Fruit fly (Drosophila melanogaster): Measurements from ENCODE around the gene usp.

usp gene

DNA sequence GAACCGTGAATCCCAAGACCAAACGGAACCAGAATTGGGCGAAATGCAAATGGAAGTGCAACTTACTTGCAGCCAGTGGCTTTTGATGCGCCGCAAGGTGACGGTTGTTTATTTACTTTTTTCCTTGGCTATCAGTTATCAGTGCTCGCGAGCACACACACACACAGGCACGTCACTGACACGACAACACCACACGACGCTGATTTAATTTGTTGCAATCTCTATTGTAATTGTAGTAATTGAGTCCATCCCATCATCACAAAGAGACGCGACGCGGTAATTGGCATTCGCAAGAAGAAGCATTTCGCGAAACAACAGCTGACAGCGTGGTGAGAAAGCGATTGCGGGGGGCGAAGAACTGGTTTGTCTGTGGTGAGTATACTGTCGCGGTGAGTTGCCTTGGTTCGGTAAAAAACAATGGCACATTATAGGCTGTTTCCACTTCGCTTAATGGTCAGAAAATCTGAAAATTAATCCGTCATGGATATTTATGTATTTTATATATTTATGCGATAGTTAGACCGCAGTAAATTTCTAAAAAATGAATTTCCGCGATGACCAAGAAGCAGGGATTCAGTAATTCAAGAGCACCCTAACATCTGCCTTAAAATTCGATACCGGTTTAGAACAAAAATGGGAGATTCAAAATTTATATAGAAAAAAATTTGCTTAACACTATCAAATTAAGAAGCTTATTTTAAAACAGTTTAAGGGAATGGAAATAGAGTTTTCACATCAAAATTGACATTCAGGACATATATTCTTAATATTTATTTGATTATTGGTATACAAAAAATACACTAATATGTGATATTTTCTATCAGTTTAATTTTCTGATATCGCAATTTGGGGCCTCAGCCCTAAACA is at the start of gene usp, which contains the start of gene Actn:
usp (minus strand) TSS at position 331 of the 867 bp plus-strand sequence.
Actn (minus strand) TSS at position 331 of the 867 bp plus-strand sequence.
- TF ChIP-seq GATAd (GFP tag; optimal IDR thresholded peaks at IDR 0.05), result no peak
- no peak for TF ChIP-seq Vsx2 (GFP tag; optimal IDR thresholded peaks at IDR 0.05; ENCODE audit: partially characterized antibody)
- TF ChIP-seq CrebA (GFP tag; optimal IDR thresholded peaks at IDR 0.05; ENCODE audit: borderline replicate concordance), result no peak
- TF ChIP-seq usp (GFP tag; optimal IDR thresholded peaks at IDR 0.05), result no peak
- TF ChIP-seq Sp1 (GFP tag; optimal IDR thresholded peaks at IDR 0.05), result peak; percentile 42
- TF ChIP-seq Abd-B (GFP tag; optimal IDR thresholded peaks at IDR 0.05), result peak; percentile 40
- TF ChIP-seq dmrt93B (GFP tag; optimal IDR thresholded peaks at IDR 0.05), result no peak
- no peak for TF ChIP-seq fru (GFP tag; optimal IDR thresholded peaks at IDR 0.05)
- TF ChIP-seq Rel (GFP tag; optimal IDR thresholded peaks at IDR 0.05), result no peak
- peak; percentile 44 for TF ChIP-seq Rel (tag; optimal IDR thresholded peaks at IDR 0.05)
- peak; percentile 46 for TF ChIP-seq HLH106 (tag; optimal IDR thresholded peaks at IDR 0.05)
- no peak for TF ChIP-seq brk (GFP tag; optimal IDR thresholded peaks at IDR 0.05)
- TF ChIP-seq dl (GFP tag; optimal IDR thresholded peaks at IDR 0.05; ENCODE audit: insufficient read depth in 1 of 2, partially characterized antibody in 2 of 2), result no peak
- TF ChIP-seq woc (GFP tag; optimal IDR thresholded peaks at IDR 0.05), result peak; percentile 55
- TF ChIP-seq ey (GFP tag; optimal IDR thresholded peaks at IDR 0.05), result no peak
- peak; percentile 75 for TF ChIP-seq Hr78 (GFP tag; optimal IDR thresholded peaks at IDR 0.05)
- no peak for TF ChIP-seq Mio (GFP tag; optimal IDR thresholded peaks at IDR 0.05)
- no peak for TF ChIP-seq jim (GFP tag; optimal IDR thresholded peaks at IDR 0.05)
- TF ChIP-seq foxo (GFP tag; optimal IDR thresholded peaks at IDR 0.05), result peak in 1 of 2 experiments; percentile 38
- no peak for TF ChIP-seq sv (GFP tag; optimal IDR thresholded peaks at IDR 0.05)
- peak; percentile 52 for TF ChIP-seq h (GFP tag; optimal IDR thresholded peaks at IDR 0.05)
- peak; percentile 28 for TF ChIP-seq sage (GFP tag; optimal IDR thresholded peaks at IDR 0.05)
- TF ChIP-seq Dfd (GFP tag; optimal IDR thresholded peaks at IDR 0.05), result no peak
- peak; percentile 70 for TF ChIP-seq Myc (optimal IDR thresholded peaks at IDR 0.05)
- no peak for TF ChIP-seq Dif (GFP tag; optimal IDR thresholded peaks at IDR 0.05; ENCODE audit: partially characterized antibody)
- peak; percentile 24 for TF ChIP-seq br (GFP tag; optimal IDR thresholded peaks at IDR 0.05)
- TF ChIP-seq psq (GFP tag; optimal IDR thresholded peaks at IDR 0.05), result no peak
- TF ChIP-seq N (GFP tag; optimal IDR thresholded peaks at IDR 0.05), result peak; percentile 98
- no peak for TF ChIP-seq dsf (GFP tag; optimal IDR thresholded peaks at IDR 0.05; ENCODE audit: borderline replicate concordance)
- no peak for TF ChIP-seq pan (optimal IDR thresholded peaks at IDR 0.05)
- no peak for TF ChIP-seq CG32264 (GFP tag; optimal IDR thresholded peaks at IDR 0.05)
- TF ChIP-seq tai (GFP tag; optimal IDR thresholded peaks at IDR 0.05), result no peak
- no peak for TF ChIP-seq Hr83 (GFP tag; optimal IDR thresholded peaks at IDR 0.05; ENCODE audit: poor library complexity, severe bottlenecking)
- no peak for TF ChIP-seq CG9705 (GFP tag; optimal IDR thresholded peaks at IDR 0.05)
- no peak for TF ChIP-seq Jra (GFP tag; optimal IDR thresholded peaks at IDR 0.05)

DNA sequence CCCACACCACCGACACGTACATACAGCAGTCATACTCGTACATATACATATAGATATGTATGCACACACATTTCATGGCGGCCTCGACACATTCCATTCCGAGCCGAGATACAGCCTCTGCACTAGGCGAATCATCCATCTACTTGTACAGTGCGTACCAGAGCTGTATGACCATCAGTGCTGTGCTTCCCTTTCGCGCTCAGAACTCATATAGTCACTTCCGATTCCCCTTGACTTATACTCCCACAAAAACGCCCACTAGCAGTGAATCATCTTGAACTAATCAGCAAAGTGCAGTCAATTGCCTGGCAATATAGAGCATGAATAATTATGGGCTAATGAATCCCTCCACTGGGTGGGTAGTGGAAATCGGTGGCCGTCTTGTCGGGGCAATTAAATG is 47.7 kb upstream of the usp start:
- TF ChIP-seq dsf (GFP tag; optimal IDR thresholded peaks at IDR 0.05; ENCODE audit: borderline replicate concordance), result no peak
- TF ChIP-seq Mio (GFP tag; optimal IDR thresholded peaks at IDR 0.05), result no peak
- no peak for TF ChIP-seq fru (GFP tag; optimal IDR thresholded peaks at IDR 0.05)
- no peak for TF ChIP-seq br (GFP tag; optimal IDR thresholded peaks at IDR 0.05)
- no peak for TF ChIP-seq Hr78 (GFP tag; optimal IDR thresholded peaks at IDR 0.05)

DNA sequence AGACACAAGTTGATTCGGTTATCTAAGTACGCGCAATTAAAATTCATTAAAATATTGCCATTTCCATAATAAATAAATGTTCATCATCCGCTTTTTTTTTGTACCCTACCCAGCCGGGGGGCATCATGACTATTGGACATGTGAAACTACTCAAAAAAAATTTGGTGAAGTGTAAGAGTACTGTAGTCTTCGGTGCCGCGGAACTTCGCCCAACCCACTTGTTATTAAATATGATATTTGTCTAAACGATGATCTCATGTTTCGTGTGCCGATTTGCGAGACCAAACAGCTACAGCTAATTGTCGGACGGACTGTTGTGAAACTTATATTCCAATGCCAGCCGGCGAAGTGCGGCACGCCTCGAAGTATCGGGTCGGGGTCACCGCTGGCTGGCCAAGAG is 46.7 kb upstream of the usp start:
- no peak for TF ChIP-seq Dif (GFP tag; optimal IDR thresholded peaks at IDR 0.05; ENCODE audit: partially characterized antibody)

DNA sequence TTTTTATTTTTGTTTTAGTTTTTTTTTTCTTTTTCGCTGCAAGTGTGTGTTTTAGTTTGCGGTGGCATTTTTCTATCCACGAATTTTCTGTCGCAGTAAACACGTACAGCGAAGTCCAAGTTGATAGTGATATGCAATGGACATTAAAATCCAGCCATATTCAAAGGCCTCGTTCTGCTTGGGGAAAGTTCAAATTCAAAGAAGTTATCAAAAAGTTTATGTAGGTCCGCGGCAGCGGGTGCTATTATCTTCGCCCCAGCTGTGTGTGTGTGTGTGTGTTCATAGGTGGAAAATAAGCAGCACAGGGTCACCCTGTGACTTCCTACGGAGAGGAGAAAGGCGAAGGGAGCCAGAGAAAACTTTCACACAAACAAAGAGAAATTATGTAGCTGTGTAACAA is 45.4 kb upstream of the usp start:
- no peak for TF ChIP-seq sage (GFP tag; optimal IDR thresholded peaks at IDR 0.05)
- TF ChIP-seq sv (GFP tag; optimal IDR thresholded peaks at IDR 0.05), result no peak
- no peak for TF ChIP-seq Mio (GFP tag; optimal IDR thresholded peaks at IDR 0.05)
- TF ChIP-seq GATAd (GFP tag; optimal IDR thresholded peaks at IDR 0.05), result no peak
- TF ChIP-seq Abd-B (GFP tag; optimal IDR thresholded peaks at IDR 0.05), result no peak
- TF ChIP-seq ey (GFP tag; optimal IDR thresholded peaks at IDR 0.05), result no peak
- TF ChIP-seq Hr83 (GFP tag; optimal IDR thresholded peaks at IDR 0.05; ENCODE audit: poor library complexity, severe bottlenecking), result no peak
- TF ChIP-seq CrebA (GFP tag; optimal IDR thresholded peaks at IDR 0.05; ENCODE audit: borderline replicate concordance), result no peak
- TF ChIP-seq tai (GFP tag; optimal IDR thresholded peaks at IDR 0.05), result no peak
- no peak for TF ChIP-seq lola (GFP tag; optimal IDR thresholded peaks at IDR 0.05)
